Fruit fly (Drosophila melanogaster) whole organism, embryonic: Measurements from ENCODE around the gene Tailor.
A peak's percentile ranks its signal among the peaks of the same experiment; 100 is the strongest.

Experiments used
- CG10267 ChIP-seq: fragments of 200-800 bp; sonication (Bioruptor generic); optimal IDR thresholded peaks from 2 replicates; lab custom pipeline; 2018; ENCODE audit warnings: missing biosample characterization, mild to moderate bottlenecking, missing genetic modification characterization, moderate library complexity
- CG11093 ChIP-seq: fragments of 200-800 bp; sonication (Bioruptor generic); IDR thresholded peaks from 3 replicates; pipeline ENCODE4 v1.3.6; 2022; ENCODE audit warnings: missing biosample characterization, missing genetic modification characterization
- CG11504 ChIP-seq: fragments of 200-800 bp; sonication (Bioruptor generic); optimal IDR thresholded peaks from 3 replicates; lab custom pipeline; 2019; ENCODE audit warnings: missing biosample characterization, mild to moderate bottlenecking, missing genetic modification characterization, moderate library complexity
- CG11696 ChIP-seq: fragments of 200-800 bp; sonication (Bioruptor generic); IDR thresholded peaks from 2 replicates; pipeline ENCODE4 v1.3.6; 2022; ENCODE audit warnings: missing biosample characterization, missing genetic modification characterization
- CG1233 ChIP-seq: fragments of 200-800 bp; sonication (Bioruptor generic); optimal IDR thresholded peaks from 4 replicates; lab custom pipeline; 2018; ENCODE audit warnings: missing biosample characterization, mild to moderate bottlenecking, missing genetic modification characterization
- CG12659 ChIP-seq: fragments of 200-800 bp; sonication (Bioruptor generic); optimal IDR thresholded peaks from 3 replicates; lab custom pipeline; 2017; ENCODE audit warnings: mild to moderate bottlenecking, missing biosample characterization, missing genetic modification reagents, missing genetic modification characterization
- CG17568 ChIP-seq: fragments of 200-800 bp; sonication (Bioruptor generic); optimal IDR thresholded peaks from 2 replicates; lab custom pipeline; 2018; ENCODE audit warnings: missing biosample characterization, mild to moderate bottlenecking, missing genetic modification characterization, moderate library complexity
- CG2678 ChIP-seq: fragments of 200-800 bp; sonication (Bioruptor generic); optimal IDR thresholded peaks from 3 replicates; lab custom pipeline; 2019; ENCODE audit warnings: missing biosample characterization, mild to moderate bottlenecking, missing genetic modification characterization, moderate library complexity
- CG4617 ChIP-seq: fragments of 200-800 bp; sonication (Bioruptor generic); optimal IDR thresholded peaks from 3 replicates; lab custom pipeline; 2016; ENCODE audit warnings: missing biosample characterization, missing genetic modification characterization, borderline replicate concordance
- CG5180 ChIP-seq: fragments of 200-800 bp; sonication (Bioruptor generic); optimal IDR thresholded peaks from 3 replicates; lab custom pipeline; 2017; ENCODE audit warnings: missing biosample characterization, missing genetic modification characterization, mild to moderate bottlenecking, moderate library complexity, missing genetic modification reagents
- CG5245 ChIP-seq: fragments of 200-800 bp; sonication (Bioruptor generic); optimal IDR thresholded peaks from 3 replicates; lab custom pipeline; 2016; ENCODE audit warnings: missing biosample characterization, missing genetic modification characterization
- CG7556 ChIP-seq: fragments of 200-800 bp; sonication (Bioruptor generic); optimal IDR thresholded peaks from 2 replicates; lab custom pipeline; 2017; ENCODE audit warnings: missing biosample characterization, mild to moderate bottlenecking, missing genetic modification characterization
- CG7963 ChIP-seq: fragments of 200-800 bp; sonication (Bioruptor generic); IDR thresholded peaks from 3 replicates; pipeline ENCODE4 v1.3.6; 2022; ENCODE audit warnings: missing biosample characterization, missing genetic modification characterization; ENCODE audit not compliant: partially characterized antibody
- CG8290 ChIP-seq, 3 experiments: fragments of 200-800 bp; sonication (Bioruptor generic); optimal IDR thresholded peaks; 2 replicates each; lab custom pipeline; 2016 to 2019; ENCODE audit warnings: missing biosample characterization in 3 of 3, missing genetic modification characterization in 3 of 3, mild to moderate bottlenecking in 2 of 3, moderate library complexity in 1 of 3
- CG8765 ChIP-seq: fragments of 200-800 bp; sonication (Bioruptor generic); IDR thresholded peaks from 2 replicates; pipeline ENCODE4 v1.3.6; 2022; ENCODE audit warnings: missing biosample characterization, missing genetic modification characterization
- CG9437 ChIP-seq: fragments of 200-800 bp; sonication (Bioruptor generic); optimal IDR thresholded peaks from 2 replicates; lab custom pipeline; 2018; ENCODE audit warnings: missing biosample characterization, mild to moderate bottlenecking, missing genetic modification characterization
- Dfd ChIP-seq, 2 experiments: fragments of >200 bp; optimal IDR thresholded peaks; 2 replicates each; lab custom pipeline; 2017; ENCODE audit warnings: missing biosample characterization in 2 of 2, missing genetic modification characterization in 2 of 2
- Eip74EF ChIP-seq, 2 experiments: fragments of 200-800 bp in 1 of 2; fragments of >200 bp in 1 of 2; sonication (Bioruptor generic) in 1 of 2; optimal IDR thresholded peaks; 2 replicates each; lab custom pipeline; 2017 to 2019; ENCODE audit warnings: missing biosample characterization in 2 of 2, missing genetic modification characterization in 2 of 2, mild to moderate bottlenecking in 1 of 2, moderate library complexity in 1 of 2
- Gsc ChIP-seq: fragments of 200-800 bp; sonication (Bioruptor generic); IDR thresholded peaks from 2 replicates; pipeline ENCODE4 v1.3.6; 2022; ENCODE audit warnings: missing biosample characterization, missing genetic modification characterization
- HLH4C ChIP-seq: fragments of 200-800 bp; sonication (Bioruptor generic); IDR thresholded peaks from 3 replicates; pipeline ENCODE4 v1.3.6; 2022; ENCODE audit warnings: missing biosample characterization, missing genetic modification characterization; ENCODE audit not compliant: partially characterized antibody
- Hsf ChIP-seq: fragments of 200-800 bp; sonication (Bioruptor generic); optimal IDR thresholded peaks from 3 replicates; lab custom pipeline; 2016; ENCODE audit warnings: missing biosample characterization, missing genetic modification characterization
- Lim3 ChIP-seq: fragments of 200-800 bp; sonication (Bioruptor generic); IDR thresholded peaks from 2 replicates; pipeline ENCODE4 v1.3.6; 2022; ENCODE audit warnings: missing biosample characterization, missing genetic modification characterization
- Nf-YA ChIP-seq: fragments of 200-800 bp; sonication (Bioruptor generic); IDR thresholded peaks from 2 replicates; pipeline ENCODE4 v1.3.6; 2022; ENCODE audit warnings: missing biosample characterization, missing genetic modification characterization
- Nf-YC ChIP-seq: fragments of 200-800 bp; optimal IDR thresholded peaks from 3 replicates; lab custom pipeline; 2019; ENCODE audit warnings: missing biosample characterization, mild to moderate bottlenecking, missing genetic modification characterization, moderate library complexity
- Taf1 ChIP-seq: fragments of 200-800 bp; sonication (Bioruptor generic); IDR thresholded peaks from 2 replicates; pipeline ENCODE4 v1.3.6; 2022; ENCODE audit warnings: missing biosample characterization, missing genetic modification characterization
- Xrp1 ChIP-seq: fragments of 200-800 bp; sonication (Bioruptor generic); IDR thresholded peaks from 2 replicates; pipeline ENCODE4 v1.3.6; 2022; ENCODE audit warnings: missing biosample characterization, missing genetic modification characterization
- YL-1 ChIP-seq: fragments of 200-800 bp; sonication (Bioruptor generic); optimal IDR thresholded peaks from 3 replicates; lab custom pipeline; 2017; ENCODE audit warnings: missing biosample characterization, mild to moderate bottlenecking, missing genetic modification characterization
- ab ChIP-seq: fragments of 200-800 bp; sonication (Bioruptor generic); optimal IDR thresholded peaks from 2 replicates; lab custom pipeline; 2016; ENCODE audit warnings: missing biosample characterization, missing genetic modification characterization
- ap ChIP-seq: fragments of 200-800 bp; sonication (Bioruptor generic); IDR thresholded peaks from 2 replicates; pipeline ENCODE4 v1.3.6; 2022; ENCODE audit warnings: missing biosample characterization, missing genetic modification characterization
- dan ChIP-seq: fragments of 200-800 bp; sonication (Bioruptor generic); IDR thresholded peaks from 2 replicates; pipeline ENCODE4 v1.3.6; 2022; ENCODE audit warnings: missing biosample characterization, missing genetic modification characterization
- dmrt11E ChIP-seq: fragments of 200-800 bp; sonication (Bioruptor generic); optimal IDR thresholded peaks from 3 replicates; lab custom pipeline; 2018; ENCODE audit warnings: missing biosample characterization, mild to moderate bottlenecking, missing genetic modification characterization, moderate library complexity
- dpn ChIP-seq, 2 experiments: fragments of 200-800 bp; sonication (Bioruptor generic); optimal IDR thresholded peaks; 3 replicates each; lab custom pipeline; 2016; ENCODE audit warnings: missing biosample characterization in 2 of 2, missing genetic modification characterization in 2 of 2
- fd64A ChIP-seq: fragments of 200-800 bp; sonication (Bioruptor generic); optimal IDR thresholded peaks from 3 replicates; lab custom pipeline; 2018; ENCODE audit warnings: missing biosample characterization, mild to moderate bottlenecking, missing genetic modification characterization
- gfzf ChIP-seq: fragments of 200-800 bp; sonication (Bioruptor generic); optimal IDR thresholded peaks from 2 replicates; lab custom pipeline; 2016; ENCODE audit warnings: missing biosample characterization, mild to moderate bottlenecking, missing genetic modification characterization, moderate library complexity
- gt ChIP-seq: fragments of 200-800 bp; sonication (Bioruptor generic); IDR thresholded peaks from 2 replicates; pipeline ENCODE4 v1.3.6; 2022; ENCODE audit warnings: missing biosample characterization, missing genetic modification characterization
- hb ChIP-seq: fragments of 200-800 bp; sonication (Bioruptor generic); IDR thresholded peaks from 3 replicates; pipeline ENCODE4 v1.3.6; 2022; ENCODE audit warnings: missing biosample characterization, missing genetic modification characterization; ENCODE audit not compliant: partially characterized antibody
- her ChIP-seq: fragments of 200-800 bp; sonication (Bioruptor generic); optimal IDR thresholded peaks from 2 replicates; lab custom pipeline; 2016; ENCODE audit warnings: missing biosample characterization, missing genetic modification characterization
- lbe ChIP-seq: fragments of 200-800 bp; sonication (Bioruptor generic); optimal IDR thresholded peaks from 2 replicates; lab custom pipeline; 2016; ENCODE audit warnings: missing biosample characterization, mild to moderate bottlenecking, missing genetic modification characterization
- lola ChIP-seq, 3 experiments: fragments of >200 bp in 2 of 3; fragments of 200-800 bp in 1 of 3; sonication (Bioruptor generic) in 1 of 3; optimal IDR thresholded peaks; 2 replicates each; lab custom pipeline; 2017 to 2019; ENCODE audit warnings: missing biosample characterization in 3 of 3, missing genetic modification characterization in 3 of 3, mild to moderate bottlenecking in 1 of 3, moderate library complexity in 1 of 3
- nom ChIP-seq: fragments of 200-800 bp; sonication (Bioruptor generic); optimal IDR thresholded peaks from 2 replicates; lab custom pipeline; 2017; ENCODE audit warnings: missing biosample characterization, missing genetic modification characterization, mild to moderate bottlenecking, moderate library complexity, missing genetic modification reagents
- pb ChIP-seq: fragments of 200-800 bp; sonication (Bioruptor generic); optimal IDR thresholded peaks from 3 replicates; lab custom pipeline; 2016; ENCODE audit warnings: missing biosample characterization, missing genetic modification characterization
- sd ChIP-seq: fragments of 200-800 bp; sonication (Bioruptor generic); optimal IDR thresholded peaks from 3 replicates; lab custom pipeline; 2018; ENCODE audit warnings: missing biosample characterization, mild to moderate bottlenecking, missing genetic modification characterization, moderate library complexity
- shn ChIP-seq: fragments of 200-800 bp; sonication (Bioruptor generic); optimal IDR thresholded peaks from 3 replicates; lab custom pipeline; 2016; ENCODE audit warnings: missing biosample characterization, missing genetic modification characterization
- sima ChIP-seq: fragments of 200-800 bp; sonication (Bioruptor generic); optimal IDR thresholded peaks from 2 replicates; lab custom pipeline; 2016; ENCODE audit warnings: missing biosample characterization, missing genetic modification characterization
- stwl ChIP-seq: fragments of 200-800 bp; sonication (Bioruptor generic); optimal IDR thresholded peaks from 3 replicates; lab custom pipeline; 2018; ENCODE audit warnings: missing biosample characterization, mild to moderate bottlenecking, missing genetic modification characterization, moderate library complexity
- tio ChIP-seq: fragments of 200-800 bp; sonication (Bioruptor generic); optimal IDR thresholded peaks from 2 replicates; lab custom pipeline; 2017; ENCODE audit warnings: missing biosample characterization, missing genetic modification characterization, inconsistent platforms
- twi ChIP-seq: fragments of 200-800 bp; optimal IDR thresholded peaks from 2 replicates; lab custom pipeline; 2019; ENCODE audit warnings: missing biosample characterization, mild to moderate bottlenecking, missing genetic modification characterization, moderate library complexity
- vfl ChIP-seq: fragments of 200-800 bp; sonication (Bioruptor generic); optimal IDR thresholded peaks from 2 replicates; lab custom pipeline; 2016; ENCODE audit warnings: missing biosample characterization, missing genetic modification characterization

Tailor gene

dm6 chr3R:7074297-7075114 is 11.4 kb downstream of the Tailor start, which contains the start of the genes Ufl1 and CG1943 (continued):
- peak; percentile 73 for TF ChIP-seq CG9437 (GFP tag; lab: Kevin White, UChicago)
- TF ChIP-seq vfl (GFP tag; lab: Kevin White, UChicago): no peak
- TF ChIP-seq sd (tag; lab: Kevin White, UChicago): peak; percentile 86
- no peak for TF ChIP-seq CG5180 (GFP tag; lab: Kevin White, UChicago)
- no peak for TF ChIP-seq lbe
- TF ChIP-seq Gsc (GFP tag; lab: Robert Waterston, UW): no peak
- peak; percentile 55 for TF ChIP-seq stwl (tag; lab: Kevin White, UChicago)
- TF ChIP-seq CG17568: no peak
- TF ChIP-seq gt (GFP tag; lab: Robert Waterston, UW): no peak
- no peak for TF ChIP-seq Lim3 (GFP tag; lab: Robert Waterston, UW)
- TF ChIP-seq CG7556 (GFP tag; lab: Kevin White, UChicago): no peak
- no peak for TF ChIP-seq CG8290 (GFP tag; optimal IDR thresholded peaks at IDR 0.05; lab: Kevin White, UChicago)
- TF ChIP-seq CG8290 (tag; optimal IDR thresholded peaks at IDR 0.05; lab: Kevin White, UChicago): peak in 1 of 2 experiments; percentile 24
- TF ChIP-seq dan (GFP tag; lab: Robert Waterston, UW): no peak
- TF ChIP-seq her (GFP tag; lab: Kevin White, UChicago): no peak
- no peak for TF ChIP-seq ap (GFP tag; lab: Robert Waterston, UW)
- TF ChIP-seq CG7963 (GFP tag; lab: Robert Waterston, UW): no peak
- TF ChIP-seq HLH4C (GFP tag; lab: Robert Waterston, UW): no peak
- TF ChIP-seq Nf-YC (tag; lab: Kevin White, UChicago): peak; percentile 12
- no peak for TF ChIP-seq sima (GFP tag; lab: Kevin White, UChicago)
- TF ChIP-seq Hsf: peak; percentile 19
- TF ChIP-seq CG4617 (GFP tag; lab: Kevin White, UChicago): peak; percentile 46
- TF ChIP-seq lola (GFP tag; optimal IDR thresholded peaks at IDR 0.05; lab: Kevin White, UChicago): peak in 1 of 3 experiments; percentile 14
- TF ChIP-seq fd64A (GFP tag; lab: Kevin White, UChicago): peak; percentile 1
- TF ChIP-seq CG12659 (GFP tag; lab: Kevin White, UChicago): peak; percentile 69
- TF ChIP-seq CG8765 (GFP tag; lab: Robert Waterston, UW): no peak
- peak in 1 of 2 experiments; percentile 62 for TF ChIP-seq Eip74EF (GFP tag; optimal IDR thresholded peaks at IDR 0.05; lab: Kevin White, UChicago)
- no peak for TF ChIP-seq tio (GFP tag; lab: Kevin White, UChicago)
- TF ChIP-seq nom: peak; percentile 34
- peak; percentile 95 for TF ChIP-seq gfzf
- no peak for TF ChIP-seq hb (GFP tag; lab: Robert Waterston, UW)
- no peak for TF ChIP-seq Nf-YA (GFP tag; lab: Robert Waterston, UW)
- no peak for TF ChIP-seq Xrp1
- peak; percentile 69 for TF ChIP-seq YL-1 (GFP tag; lab: Kevin White, UChicago)
- TF ChIP-seq CG5245 (GFP tag; lab: Kevin White, UChicago): no peak
- no peak for TF ChIP-seq CG11696 (GFP tag; lab: Robert Waterston, UW)
- no peak for TF ChIP-seq CG1233 (GFP tag; lab: Kevin White, UChicago)
- no peak for TF ChIP-seq pb (GFP tag; lab: Kevin White, UChicago)
- TF ChIP-seq dmrt11E (tag; lab: Kevin White, UChicago): no peak
- no peak for TF ChIP-seq shn (GFP tag; lab: Kevin White, UChicago)
- TF ChIP-seq CG2678 (tag; lab: Kevin White, UChicago): no peak
- peak in 1 of 2 experiments; percentile 12 for TF ChIP-seq dpn (GFP tag; optimal IDR thresholded peaks at IDR 0.05; lab: Kevin White, UChicago)
- no peak for TF ChIP-seq ab (GFP tag; lab: Kevin White, UChicago)
- TF ChIP-seq Dfd (GFP tag; optimal IDR thresholded peaks at IDR 0.05; lab: Kevin White, UChicago): no peak
- peak; percentile 71 for TF ChIP-seq CG10267
- TF ChIP-seq CG11504 (tag; lab: Kevin White, UChicago): peak; percentile 21
- no peak for TF ChIP-seq twi (tag; lab: Kevin White, UChicago)
- TF ChIP-seq Taf1 (GFP tag; lab: Robert Waterston, UW): no peak
- no peak for TF ChIP-seq CG11093 (GFP tag; lab: Robert Waterston, UW)
